Fruit fly (Drosophila melanogaster): ENCODE results near the gene CG2200.

CG2200 gene

DNA sequence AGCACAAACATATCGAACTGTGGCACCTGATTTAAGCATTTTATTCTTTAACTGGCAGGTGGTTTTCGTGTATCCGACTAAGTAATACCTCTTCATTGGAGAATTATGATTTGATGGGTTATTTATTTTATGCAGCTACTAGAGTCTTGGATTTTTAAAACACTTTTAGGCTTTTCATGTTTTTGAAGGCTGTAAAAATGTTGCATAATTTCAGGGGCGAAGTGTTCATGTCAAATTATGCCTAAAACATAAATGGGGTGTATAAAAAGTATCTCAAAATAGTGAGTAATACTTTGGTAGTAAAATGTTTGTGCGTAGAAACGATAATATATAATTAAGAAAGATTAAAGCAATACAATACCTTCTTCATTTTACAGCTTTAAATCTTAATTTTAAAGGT, 40.7 kb downstream of the CG2200 start (continued):
- TF ChIP-seq Hr78 (GFP tag; optimal IDR thresholded peaks at IDR 0.05) (no peak), chif (GFP tag; optimal IDR thresholded peaks at IDR 0.05) (no peak), wdn (GFP tag; IDR thresholded peaks at IDR 0.05) (no peak), bab2 (GFP tag; optimal IDR thresholded peaks at IDR 0.05) (no peak), Chrac-16 (GFP tag; optimal IDR thresholded peaks at IDR 0.05) (no peak), CG5953 (GFP tag; IDR thresholded peaks at IDR 0.05) (no peak)

DNA sequence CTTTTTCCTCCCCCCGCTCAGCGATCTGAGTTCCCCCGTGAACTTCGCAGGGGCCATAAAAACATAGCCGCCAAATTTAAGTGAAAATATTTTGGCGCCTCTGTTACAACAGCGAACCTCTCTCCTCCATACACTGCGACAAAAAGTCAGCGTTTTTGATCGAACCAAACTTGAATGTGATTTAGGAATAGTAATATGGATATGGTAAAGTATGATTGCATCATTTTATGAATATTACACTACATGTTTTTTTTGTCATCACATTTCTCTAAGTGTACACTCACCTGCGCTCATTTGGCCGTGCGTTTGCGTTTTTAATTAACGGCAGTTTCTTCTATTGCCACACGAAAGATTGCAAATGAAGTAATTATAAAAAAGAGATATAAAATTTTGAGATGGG, 41.6 kb downstream of the CG2200 start:
- TF ChIP-seq Lpt (GFP tag; optimal IDR thresholded peaks at IDR 0.05) (no peak), sens-2 (GFP tag; IDR thresholded peaks at IDR 0.05) (0 out of 2 replicates have a peak, but pooled peaks have one; percentile 39), Asciz (GFP tag; optimal IDR thresholded peaks at IDR 0.05) (peak; percentile 77), CG11696 (GFP tag; IDR thresholded peaks at IDR 0.05) (no peak), dysf (GFP tag; IDR thresholded peaks at IDR 0.05) (peak; percentile 61), CTCF (GFP tag; optimal IDR thresholded peaks at IDR 0.05) (no peak), HmgZ (tag; optimal IDR thresholded peaks at IDR 0.05) (no peak), CG17385 (GFP tag; optimal IDR thresholded peaks at IDR 0.05) (peak; percentile 60), CG4730 (GFP tag; IDR thresholded peaks at IDR 0.05) (peak; percentile 34; the same call in 1 of the 2 replicates), grau (tag; optimal IDR thresholded peaks at IDR 0.05) (peak; percentile 51), CG9609 (GFP tag; optimal IDR thresholded peaks at IDR 0.05) (no peak), eyg (GFP tag; optimal IDR thresholded peaks at IDR 0.05) (no peak), CG9932 (GFP tag; IDR thresholded peaks at IDR 0.05) (0 out of 2 replicates have a peak, but pooled peaks have one; percentile 13), dmrt11E (tag; optimal IDR thresholded peaks at IDR 0.05) (no peak), CG7786 (GFP tag; optimal IDR thresholded peaks at IDR 0.05) (peak; percentile 37), CG6765 (GFP tag; optimal IDR thresholded peaks at IDR 0.05) (no peak), unc-4 (GFP tag; IDR thresholded peaks at IDR 0.05; ENCODE audit: partially characterized antibody) (no peak), seq (GFP tag; IDR thresholded peaks at IDR 0.05) (0 out of 2 replicates have a peak, but pooled peaks have one; percentile 33), CG10431 (GFP tag; optimal IDR thresholded peaks at IDR 0.05) (no peak), GATAe (GFP tag; conservative IDR thresholded peaks at IDR 0.05) (no peak), crc (GFP tag; optimal IDR thresholded peaks at IDR 0.05) (no peak), ro (GFP tag; IDR thresholded peaks at IDR 0.05) (no peak), BtbVII (GFP tag; optimal IDR thresholded peaks at IDR 0.05) (no peak), Ptx1 (GFP tag; IDR thresholded peaks at IDR 0.05) (peak; percentile 76), al (GFP tag; IDR thresholded peaks at IDR 0.05) (no peak), CG15269 (tag; optimal IDR thresholded peaks at IDR 0.05) (peak; percentile 73), ab (GFP tag; optimal IDR thresholded peaks at IDR 0.05) (no peak), CG2202 (tag; optimal IDR thresholded peaks at IDR 0.05) (no peak), NfI (GFP tag; optimal IDR thresholded peaks at IDR 0.05) (peak; percentile 54), Dref (GFP tag; IDR thresholded peaks at IDR 0.05) (no peak), pb (GFP tag; optimal IDR thresholded peaks at IDR 0.05) (peak; percentile 24), esg (GFP tag; conservative IDR thresholded peaks at IDR 0.05) (peak; percentile 38; the same call in 1 of the 2 replicates), chn (GFP tag; optimal IDR thresholded peaks at IDR 0.05) (peak; percentile 25), CG8359 (GFP tag; optimal IDR thresholded peaks at IDR 0.05; ENCODE audit: borderline replicate concordance) (peak; percentile 37), CG14050 (GFP tag; IDR thresholded peaks at IDR 0.05) (peak; percentile 55; the same call in 1 of the 3 replicates), fru (optimal IDR thresholded peaks at IDR 0.05) (no peak), btn (GFP tag; optimal IDR thresholded peaks at IDR 0.05) (peak; percentile 28), Scr (GFP tag; IDR thresholded peaks at IDR 0.05; ENCODE audit: partially characterized antibody) (no peak), mirr (GFP tag; optimal IDR thresholded peaks at IDR 0.05) (no peak), CG7987 (GFP tag; optimal IDR thresholded peaks at IDR 0.05) (no peak), CG13424 (tag; optimal IDR thresholded peaks at IDR 0.05) (peak; percentile 64), D (optimal IDR thresholded peaks at IDR 0.05) (no peak), D (GFP tag; optimal IDR thresholded peaks at IDR 0.05) (peak; percentile 15), Xrp1 (GFP tag; IDR thresholded peaks at IDR 0.05) (peak; percentile 63), Atf-2 (GFP tag; optimal IDR thresholded peaks at IDR 0.05) (peak; percentile 39), wek (GFP tag; optimal IDR thresholded peaks at IDR 0.05) (peak; percentile 14)

Data from whole organism, embryonic.